Worm (Caenorhabditis elegans) whole organism, young adult: Measurements from ENCODE around the gene F38G1.3.

Source experiments
- B0019.2 ChIP-seq: fragments of 200-800 bp; sonication (Bioruptor generic); conservative IDR thresholded peaks from 2 replicates; pipeline ENCODE4 v1.3.6; 2022; ENCODE audit warnings: missing genetic modification reagents, missing genetic modification characterization, missing compliant biosample characterization
- B0261.1 ChIP-seq: sonication (generic microtip); optimal IDR thresholded peaks from 2 replicates; lab custom pipeline; 2016; ENCODE audit warnings: mild to moderate bottlenecking, missing genetic modification characterization, moderate library complexity, missing compliant biosample characterization
- B0336.3 ChIP-seq: fragments of 200-800 bp; sonication (Bioruptor generic); IDR thresholded peaks from 2 replicates; pipeline ENCODE4 v1.3.6; 2022; ENCODE audit warnings: missing genetic modification characterization, missing compliant biosample characterization
- D2030.7 ChIP-seq: fragments of 200-800 bp; sonication (Bioruptor generic); IDR thresholded peaks from 2 replicates; pipeline ENCODE4 v1.3.6; 2022; ENCODE audit warnings: missing genetic modification reagents, missing genetic modification characterization, missing compliant biosample characterization
- F10E7.11 ChIP-seq: sonication (generic microtip); optimal IDR thresholded peaks from 2 replicates; lab custom pipeline; 2017; ENCODE audit warnings: mild to moderate bottlenecking, missing genetic modification characterization, moderate library complexity, missing compliant biosample characterization
- F22D6.2 ChIP-seq: sonication (generic microtip); optimal IDR thresholded peaks from 2 replicates; lab custom pipeline; 2016; ENCODE audit warnings: mild to moderate bottlenecking, missing genetic modification characterization, missing compliant biosample characterization
- F33H1.4 ChIP-seq: fragments of 200-800 bp; sonication (Bioruptor generic); IDR thresholded peaks from 2 replicates; pipeline ENCODE4 v1.3.6; 2022; ENCODE audit warnings: missing genetic modification reagents, missing genetic modification characterization, missing compliant biosample characterization
- F39B2.1 ChIP-seq: fragments of 200-800 bp; sonication (Bioruptor generic); IDR thresholded peaks from 2 replicates; pipeline ENCODE4 v1.3.6; 2022; ENCODE audit warnings: missing genetic modification reagents, missing genetic modification characterization, missing compliant biosample characterization
- F57A8.1 ChIP-seq: fragments of 200-800 bp; sonication (Bioruptor generic); optimal IDR thresholded peaks from 2 replicates; lab custom pipeline; 2018; ENCODE audit warnings: mild to moderate bottlenecking, missing genetic modification characterization, moderate library complexity, missing compliant biosample characterization
- K11D2.4 ChIP-seq: fragments of 200-800 bp; sonication (Bioruptor generic); IDR thresholded peaks from 2 replicates; pipeline ENCODE4 v1.3.6; 2022; ENCODE audit warnings: missing genetic modification reagents, missing genetic modification characterization, missing compliant biosample characterization
- T26A5.8 ChIP-seq: sonication (generic microtip); optimal IDR thresholded peaks from 2 replicates; lab custom pipeline; 2016; ENCODE audit warnings: missing genetic modification characterization, missing compliant biosample characterization
- Y53G8AR.9 ChIP-seq: fragments of 200-800 bp; sonication (Bioruptor generic); conservative IDR thresholded peaks from 2 replicates; pipeline ENCODE4 v1.3.6; 2022; ENCODE audit warnings: missing genetic modification reagents, missing genetic modification characterization, missing compliant biosample characterization
- Y56A3A.18 ChIP-seq: fragments of 200-800 bp; sonication (Bioruptor generic); IDR thresholded peaks from 2 replicates; pipeline ENCODE4 v1.3.6; 2022; ENCODE audit warnings: missing genetic modification reagents, missing genetic modification characterization, missing compliant biosample characterization
- Y79H2A.3 ChIP-seq: fragments of 200-800 bp; sonication (Bioruptor generic); conservative IDR thresholded peaks from 2 replicates; pipeline ENCODE4 v1.3.6; 2022; ENCODE audit warnings: missing genetic modification reagents, missing genetic modification characterization, missing compliant biosample characterization
- Y95B8A.8 ChIP-seq: fragments of 200-800 bp; sonication (Bioruptor generic); IDR thresholded peaks from 2 replicates; pipeline ENCODE4 v1.3.6; 2022; ENCODE audit warnings: missing genetic modification reagents, missing genetic modification characterization, missing compliant biosample characterization
- ama-1 ChIP-seq, 3 experiments: fragments of 150-350 bp in 1 of 3; sonication (generic microtip) in 2 of 3; optimal IDR thresholded peaks; 2 replicates each; lab custom pipeline; 2014 to 2018; ENCODE audit warnings: missing biosample characterization in 2 of 3, missing genetic modification characterization in 2 of 3, missing genetic modification reagents in 2 of 3
- athp-1 ChIP-seq: sonication (generic microtip); optimal IDR thresholded peaks from 2 replicates; lab custom pipeline; 2017; ENCODE audit warnings: mild to moderate bottlenecking, missing genetic modification characterization, missing compliant biosample characterization
- attf-5 ChIP-seq: fragments of 200-800 bp; sonication (Bioruptor generic); optimal IDR thresholded peaks from 2 replicates; lab custom pipeline; 2018; ENCODE audit warnings: mild to moderate bottlenecking, missing genetic modification characterization, missing compliant biosample characterization
- attf-6 ChIP-seq: fragments of 200-800 bp; sonication (Bioruptor generic); IDR thresholded peaks from 2 replicates; pipeline ENCODE4 v1.3.6; 2022; ENCODE audit warnings: missing genetic modification reagents, missing genetic modification characterization, missing compliant biosample characterization
- bed-2 ChIP-seq: fragments of 200-800 bp; sonication (Bioruptor generic); IDR thresholded peaks from 2 replicates; pipeline ENCODE4 v1.3.6; 2022; ENCODE audit warnings: missing genetic modification reagents, missing genetic modification characterization, missing compliant biosample characterization
- ceh-100 ChIP-seq: fragments of 200-800 bp; sonication (Bioruptor generic); IDR thresholded peaks from 2 replicates; pipeline ENCODE4 v1.3.6; 2022; ENCODE audit warnings: missing genetic modification reagents, missing genetic modification characterization, missing compliant biosample characterization
- ceh-27 ChIP-seq: fragments of 200-800 bp; sonication (Bioruptor generic); optimal IDR thresholded peaks from 2 replicates; lab custom pipeline; 2018; ENCODE audit warnings: mild to moderate bottlenecking, missing genetic modification characterization, moderate library complexity, missing compliant biosample characterization
- ceh-40 ChIP-seq: fragments of 200-800 bp; sonication (Bioruptor generic); IDR thresholded peaks from 2 replicates; pipeline ENCODE4 v1.3.6; 2022; ENCODE audit warnings: missing genetic modification characterization, missing compliant biosample characterization
- ceh-58 ChIP-seq: fragments of 200-800 bp; sonication (Bioruptor generic); IDR thresholded peaks from 2 replicates; pipeline ENCODE4 v1.3.6; 2022; ENCODE audit warnings: missing genetic modification characterization, missing compliant biosample characterization
- ceh-91 ChIP-seq: fragments of 200-800 bp; sonication (Bioruptor generic); IDR thresholded peaks from 2 replicates; pipeline ENCODE4 v1.3.6; 2022; ENCODE audit warnings: missing genetic modification reagents, missing genetic modification characterization, missing compliant biosample characterization
- chd-7 ChIP-seq: sonication (generic microtip); optimal IDR thresholded peaks from 2 replicates; lab custom pipeline; 2016; ENCODE audit warnings: mild to moderate bottlenecking, missing genetic modification characterization, moderate library complexity, missing compliant biosample characterization
- egrh-3 ChIP-seq: fragments of 200-800 bp; sonication (Bioruptor generic); IDR thresholded peaks from 2 replicates; pipeline ENCODE4 v1.3.6; 2022; ENCODE audit warnings: missing genetic modification reagents, missing genetic modification characterization, missing compliant biosample characterization
- ekl-4 ChIP-seq: fragments of 200-800 bp; sonication (Bioruptor generic); IDR thresholded peaks from 2 replicates; pipeline ENCODE4 v1.3.6; 2022; ENCODE audit warnings: missing genetic modification reagents, missing genetic modification characterization, missing compliant biosample characterization
- ets-4 ChIP-seq: fragments of 200-800 bp; sonication (Bioruptor generic); optimal IDR thresholded peaks from 2 replicates; lab custom pipeline; 2018; ENCODE audit warnings: mild to moderate bottlenecking, missing genetic modification characterization, missing compliant biosample characterization
- fkh-3 ChIP-seq: sonication (generic microtip); optimal IDR thresholded peaks from 2 replicates; lab custom pipeline; 2016; ENCODE audit warnings: mild to moderate bottlenecking, missing genetic modification characterization, missing compliant biosample characterization
- gei-17 ChIP-seq: fragments of 200-800 bp; sonication (Bioruptor generic); optimal IDR thresholded peaks from 2 replicates; lab custom pipeline; 2018; ENCODE audit warnings: mild to moderate bottlenecking, missing genetic modification characterization, missing compliant biosample characterization
- hlh-26 ChIP-seq: fragments of 200-800 bp; sonication (Bioruptor generic); conservative IDR thresholded peaks from 2 replicates; pipeline ENCODE4 v1.3.6; 2022; ENCODE audit warnings: missing genetic modification reagents, missing genetic modification characterization, missing compliant biosample characterization
- hmg-1.2 ChIP-seq: fragments of 200-800 bp; sonication (Bioruptor generic); IDR thresholded peaks from 2 replicates; pipeline ENCODE4 v1.3.6; 2022; ENCODE audit warnings: missing genetic modification reagents, missing genetic modification characterization, missing compliant biosample characterization
- hrde-1 ChIP-seq: sonication (generic microtip); optimal IDR thresholded peaks from 2 replicates; lab custom pipeline; 2016; ENCODE audit warnings: missing genetic modification characterization, mild to moderate bottlenecking, missing compliant biosample characterization, moderate library complexity, missing genotype, missing genetic modification reagents, borderline replicate concordance
- let-526 ChIP-seq: fragments of 200-800 bp; sonication (Bioruptor generic); IDR thresholded peaks from 2 replicates; pipeline ENCODE4 v1.3.6; 2022; ENCODE audit warnings: missing genetic modification reagents, missing genetic modification characterization, missing compliant biosample characterization
- lin-26 ChIP-seq: fragments of 200-800 bp; sonication (Bioruptor generic); IDR thresholded peaks from 2 replicates; pipeline ENCODE4 v1.3.6; 2022; ENCODE audit warnings: missing genetic modification reagents, missing genetic modification characterization, missing compliant biosample characterization
- lin-35 ChIP-seq, 3 experiments: fragments of 150-350 bp in 2 of 3; sonication (generic microtip) in 1 of 3; optimal IDR thresholded peaks; 2 replicates each; lab custom pipeline; 2014 to 2018; ENCODE audit warnings: missing biosample characterization in 3 of 3, missing genetic modification characterization in 3 of 3, missing genetic modification reagents in 3 of 3
- lin-40 ChIP-seq: sonication (generic microtip); optimal IDR thresholded peaks from 2 replicates; lab custom pipeline; 2016; ENCODE audit warnings: missing genetic modification characterization, mild to moderate bottlenecking, missing compliant biosample characterization, missing genotype, missing genetic modification reagents
- lsy-27 ChIP-seq: sonication (generic microtip); optimal IDR thresholded peaks from 2 replicates; lab custom pipeline; 2017; ENCODE audit warnings: missing genetic modification characterization, mild to moderate bottlenecking, missing compliant biosample characterization, antibody characterized with exemption, missing genotype, borderline replicate concordance; ENCODE audit not compliant: insufficient read depth
- mcd-1 ChIP-seq: fragments of 200-800 bp; sonication (Bioruptor generic); IDR thresholded peaks from 2 replicates; pipeline ENCODE4 v1.3.6; 2022; ENCODE audit warnings: missing genetic modification reagents, missing genetic modification characterization, missing compliant biosample characterization
- nhr-179 ChIP-seq: sonication (generic microtip); optimal IDR thresholded peaks from 2 replicates; lab custom pipeline; 2016; ENCODE audit warnings: mild to moderate bottlenecking, missing genetic modification characterization, missing compliant biosample characterization
- nhr-90 ChIP-seq: sonication (generic microtip); optimal IDR thresholded peaks from 2 replicates; lab custom pipeline; 2016; ENCODE audit warnings: missing genotype, mild to moderate bottlenecking, missing genetic modification characterization, missing compliant biosample characterization
- pha-4 ChIP-seq: fragments of 150-350 bp; sonication (generic microtip); optimal IDR thresholded peaks from 2 replicates; lab custom pipeline; 2014; ENCODE audit warnings: missing biosample characterization, missing genetic modification reagents, missing genetic modification characterization
- sdz-38 ChIP-seq: sonication (generic microtip); optimal IDR thresholded peaks from 2 replicates; lab custom pipeline; 2016; ENCODE audit warnings: missing genotype, missing genetic modification characterization, missing compliant biosample characterization
- snpc-1.1 ChIP-seq: sonication (generic microtip); optimal IDR thresholded peaks from 2 replicates; lab custom pipeline; 2017; ENCODE audit warnings: missing genetic modification characterization, mild to moderate bottlenecking, missing compliant biosample characterization, antibody characterized with exemption, moderate library complexity, missing genotype, missing genetic modification reagents; ENCODE audit not compliant: insufficient read depth
- zfh-2 ChIP-seq: fragments of 200-800 bp; sonication (Bioruptor generic); conservative IDR thresholded peaks from 2 replicates; pipeline ENCODE4 v1.3.6; 2022; ENCODE audit warnings: missing genetic modification reagents, missing genetic modification characterization, missing compliant biosample characterization
- ztf-26 ChIP-seq: sonication (generic microtip); optimal IDR thresholded peaks from 2 replicates; lab custom pipeline; 2017; ENCODE audit warnings: missing genetic modification characterization, missing compliant biosample characterization
- ztf-28 ChIP-seq: fragments of 200-800 bp; sonication (Bioruptor generic); IDR thresholded peaks from 2 replicates; pipeline ENCODE4 v1.3.6; 2022; ENCODE audit warnings: missing genetic modification reagents, missing genetic modification characterization, missing compliant biosample characterization

F38G1.3 gene

DNA sequence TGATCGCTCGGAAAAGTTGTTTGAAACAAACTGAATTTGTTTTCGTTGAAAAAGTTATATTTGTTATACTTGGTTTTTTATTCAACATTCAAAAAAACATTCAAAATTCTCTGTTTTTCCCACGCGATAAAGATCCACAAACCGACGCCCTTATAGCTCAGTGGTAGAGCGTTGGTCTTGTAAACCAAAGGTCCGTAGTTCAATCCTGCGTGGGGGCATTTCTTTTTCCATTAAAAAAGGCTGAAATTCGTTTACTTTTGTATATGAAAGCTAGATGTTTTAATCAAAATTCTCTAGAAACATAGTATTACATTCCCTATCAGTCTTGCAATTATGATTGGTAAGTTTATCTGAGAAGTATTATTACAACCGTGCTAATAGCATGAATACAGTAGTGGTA is 11.3 kb downstream of the F38G1.3 start (continued):
- TF ChIP-seq chd-7 (tag; lab: Kevin White, UChicago): peak; percentile 25
- TF ChIP-seq ceh-91: no peak
- TF ChIP-seq F33H1.4 (GFP tag; lab: Robert Waterston, UW): no peak
- TF ChIP-seq lin-40 (tag; lab: Kevin White, UChicago): no peak
- no peak for TF ChIP-seq lin-35 (GFP tag; optimal IDR thresholded peaks at IDR 0.05; lab: Kevin White, UChicago)
- TF ChIP-seq attf-5 (GFP tag; lab: Kevin White, UChicago): peak; percentile 59
- TF ChIP-seq nhr-90 (tag; lab: Kevin White, UChicago): peak; percentile 76
- no peak for TF ChIP-seq egrh-3 (GFP tag; lab: Robert Waterston, UW)
- TF ChIP-seq fkh-3 (tag; lab: Kevin White, UChicago): no peak
- no peak for TF ChIP-seq K11D2.4 (GFP tag; lab: Robert Waterston, UW)
- TF ChIP-seq F57A8.1 (GFP tag; lab: Kevin White, UChicago): peak; percentile 42
- no peak for TF ChIP-seq nhr-179 (tag; lab: Kevin White, UChicago)
- TF ChIP-seq zfh-2: no peak
- peak; percentile 16 for TF ChIP-seq ceh-27 (GFP tag; lab: Kevin White, UChicago)
- TF ChIP-seq lin-26 (GFP tag; lab: Robert Waterston, UW): peak; percentile 96
- no peak for TF ChIP-seq ekl-4
- no peak for TF ChIP-seq gei-17 (GFP tag; lab: Kevin White, UChicago)
- TF ChIP-seq F10E7.11 (tag; lab: Kevin White, UChicago): no peak
- TF ChIP-seq ama-1 (optimal IDR thresholded peaks at IDR 0.05; lab: Kevin White, UChicago): no peak
- TF ChIP-seq ama-1 (GFP tag; optimal IDR thresholded peaks at IDR 0.05; lab: Kevin White, UChicago): peak; percentile 55 to 71
- peak; percentile 68; the same call in 1 of the 2 replicates for TF ChIP-seq ceh-40 (GFP tag; lab: Robert Waterston, UW)
- TF ChIP-seq D2030.7 (GFP tag; lab: Robert Waterston, UW): no peak; the same call in none of the 2 replicates
- TF ChIP-seq ceh-58 (GFP tag; lab: Robert Waterston, UW): no peak
- no peak for TF ChIP-seq F39B2.1 (GFP tag; lab: Robert Waterston, UW)
- TF ChIP-seq attf-6 (GFP tag; lab: Robert Waterston, UW): peak; percentile 47; the same call in 1 of the 2 replicates
- no peak for TF ChIP-seq T26A5.8 (tag; lab: Kevin White, UChicago)
- TF ChIP-seq hlh-26: no peak
- TF ChIP-seq Y56A3A.18: peak; percentile 53; the same call in 1 of the 2 replicates
- TF ChIP-seq sdz-38: no peak
- TF ChIP-seq let-526 (GFP tag; lab: Robert Waterston, UW): no peak
- TF ChIP-seq ets-4 (GFP tag; lab: Kevin White, UChicago): no peak
- TF ChIP-seq Y79H2A.3 (GFP tag; lab: Robert Waterston, UW): 0 out of 2 replicates have a peak, but pooled peaks have one; percentile 13
- peak; percentile 67 for TF ChIP-seq snpc-1.1 (tag; lab: Kevin White, UChicago)
- no peak for TF ChIP-seq lsy-27 (tag; lab: Kevin White, UChicago)
- TF ChIP-seq B0336.3 (GFP tag; lab: Robert Waterston, UW): no peak
- no peak for TF ChIP-seq ceh-100 (GFP tag; lab: Robert Waterston, UW)
- no peak for TF ChIP-seq Y95B8A.8
- no peak; the same call in none of the 2 replicates for TF ChIP-seq hmg-1.2
- no peak for TF ChIP-seq bed-2 (GFP tag; lab: Robert Waterston, UW)
- TF ChIP-seq athp-1 (tag; lab: Kevin White, UChicago): peak; percentile 35
- no peak for TF ChIP-seq Y53G8AR.9 (GFP tag; lab: Robert Waterston, UW)
- TF ChIP-seq mcd-1 (GFP tag; lab: Robert Waterston, UW): no peak; the same call in 1 of the 2 replicates
- peak; percentile 81 for TF ChIP-seq B0261.1 (tag; lab: Kevin White, UChicago)
- TF ChIP-seq B0019.2 (GFP tag; lab: Robert Waterston, UW): no peak
- TF ChIP-seq ztf-26 (tag; lab: Kevin White, UChicago): no peak
- TF ChIP-seq F22D6.2 (tag; lab: Kevin White, UChicago): no peak
- TF ChIP-seq ztf-28 (GFP tag; lab: Robert Waterston, UW): no peak
- TF ChIP-seq pha-4 (tag; lab: Kevin White, UChicago): no peak
- peak; percentile 33 for TF ChIP-seq hrde-1 (tag; lab: Kevin White, UChicago)
